Fruit fly (Drosophila melanogaster) whole organism, embryonic: Measurements from ENCODE around the gene CG7430.

Source experiments
- BEAF-32 ChIP-seq: fragments of 200-800 bp; sonication (Bioruptor generic); optimal IDR thresholded peaks from 3 replicates; lab custom pipeline; 2017; ENCODE audit warnings: missing biosample characterization, missing genetic modification characterization, mild to moderate bottlenecking, moderate library complexity, missing genetic modification reagents
- CG10543 ChIP-seq: fragments of 200-800 bp; sonication (Bioruptor generic); optimal IDR thresholded peaks from 3 replicates; lab custom pipeline; 2017; ENCODE audit warnings: missing biosample characterization, mild to moderate bottlenecking, missing genetic modification characterization, moderate library complexity
- CG12236 ChIP-seq: fragments of 200-800 bp; sonication (Bioruptor generic); optimal IDR thresholded peaks from 2 replicates; lab custom pipeline; 2016; ENCODE audit warnings: missing biosample characterization, missing genetic modification characterization
- CG12391 ChIP-seq: fragments of 200-800 bp; sonication (Bioruptor generic); optimal IDR thresholded peaks from 3 replicates; lab custom pipeline; 2018; ENCODE audit warnings: missing biosample characterization, mild to moderate bottlenecking, missing genetic modification characterization, moderate library complexity
- CG12659 ChIP-seq: fragments of 200-800 bp; sonication (Bioruptor generic); optimal IDR thresholded peaks from 3 replicates; lab custom pipeline; 2017; ENCODE audit warnings: mild to moderate bottlenecking, missing biosample characterization, missing genetic modification reagents, missing genetic modification characterization
- CG13287 ChIP-seq: fragments of 200-800 bp; sonication (Bioruptor generic); IDR thresholded peaks from 2 replicates; pipeline ENCODE4 v1.3.6; 2022; ENCODE audit warnings: missing biosample characterization, missing genetic modification characterization; ENCODE audit not compliant: partially characterized antibody
- CG14710 ChIP-seq: fragments of 200-800 bp; sonication (Bioruptor generic); optimal IDR thresholded peaks from 3 replicates; lab custom pipeline; 2019; ENCODE audit warnings: missing biosample characterization, mild to moderate bottlenecking, missing genetic modification characterization, moderate library complexity
- CG15269 ChIP-seq: fragments of 200-800 bp; sonication (Bioruptor generic); optimal IDR thresholded peaks from 2 replicates; lab custom pipeline; 2018; ENCODE audit warnings: missing biosample characterization, mild to moderate bottlenecking, missing genetic modification characterization, moderate library complexity
- CG15514 ChIP-seq: fragments of 200-800 bp; sonication (Bioruptor generic); optimal IDR thresholded peaks from 3 replicates; lab custom pipeline; 2017; ENCODE audit warnings: missing biosample characterization, missing genetic modification characterization, mild to moderate bottlenecking, moderate library complexity, missing genetic modification reagents
- CG17829 ChIP-seq: fragments of 200-800 bp; optimal IDR thresholded peaks from 2 replicates; lab custom pipeline; 2019; ENCODE audit warnings: missing biosample characterization, mild to moderate bottlenecking, missing genetic modification characterization, moderate library complexity
- CG2116 ChIP-seq: fragments of 200-800 bp; sonication (Bioruptor generic); optimal IDR thresholded peaks from 3 replicates; lab custom pipeline; 2018; ENCODE audit warnings: missing biosample characterization, mild to moderate bottlenecking, missing genetic modification characterization
- CG2712 ChIP-seq: fragments of 200-800 bp; optimal IDR thresholded peaks from 3 replicates; lab custom pipeline; 2019; ENCODE audit warnings: missing biosample characterization, mild to moderate bottlenecking, missing genetic modification characterization, moderate library complexity
- CG31388 ChIP-seq: fragments of 200-800 bp; sonication (Bioruptor generic); optimal IDR thresholded peaks from 2 replicates; lab custom pipeline; 2016; ENCODE audit warnings: missing biosample characterization, missing genetic modification characterization
- CG3163 ChIP-seq: fragments of 200-800 bp; sonication (Bioruptor generic); optimal IDR thresholded peaks from 3 replicates; lab custom pipeline; 2016; ENCODE audit warnings: missing biosample characterization, missing genetic modification characterization
- CG34422 ChIP-seq: fragments of 200-800 bp; sonication (Bioruptor generic); IDR thresholded peaks from 3 replicates; pipeline ENCODE4 v1.3.6; 2022; ENCODE audit warnings: missing biosample characterization, missing genetic modification characterization
- CG3847 ChIP-seq: fragments of 200-800 bp; sonication (Bioruptor generic); IDR thresholded peaks from 2 replicates; pipeline ENCODE4 v1.3.6; 2022; ENCODE audit warnings: missing biosample characterization, missing genetic modification characterization
- CG3995 ChIP-seq: fragments of 200-800 bp; sonication (Bioruptor generic); optimal IDR thresholded peaks from 3 replicates; lab custom pipeline; 2016; ENCODE audit warnings: missing biosample characterization, missing genetic modification characterization
- CG4617 ChIP-seq: fragments of 200-800 bp; sonication (Bioruptor generic); optimal IDR thresholded peaks from 3 replicates; lab custom pipeline; 2016; ENCODE audit warnings: missing biosample characterization, missing genetic modification characterization, borderline replicate concordance
- CG8290 ChIP-seq, 3 experiments: fragments of 200-800 bp; sonication (Bioruptor generic); optimal IDR thresholded peaks; 2 replicates each; lab custom pipeline; 2016 to 2019; ENCODE audit warnings: missing biosample characterization in 3 of 3, missing genetic modification characterization in 3 of 3, mild to moderate bottlenecking in 2 of 3, moderate library complexity in 1 of 3
- CG8765 ChIP-seq: fragments of 200-800 bp; sonication (Bioruptor generic); IDR thresholded peaks from 2 replicates; pipeline ENCODE4 v1.3.6; 2022; ENCODE audit warnings: missing biosample characterization, missing genetic modification characterization
- E2f2 ChIP-seq: fragments of 200-800 bp; sonication (Bioruptor generic); IDR thresholded peaks from 2 replicates; pipeline ENCODE4 v1.3.6; 2022; ENCODE audit warnings: missing biosample characterization, missing genetic modification characterization
- HmgZ ChIP-seq: fragments of 200-800 bp; sonication (Bioruptor generic); optimal IDR thresholded peaks from 2 replicates; lab custom pipeline; 2018; ENCODE audit warnings: missing biosample characterization, mild to moderate bottlenecking, missing genetic modification characterization
- MBD-R2 ChIP-seq: fragments of 200-800 bp; sonication (Bioruptor generic); IDR thresholded peaks from 2 replicates; pipeline ENCODE4 v1.3.6; 2022; ENCODE audit warnings: missing biosample characterization, missing genetic modification characterization
- MESR4 ChIP-seq: fragments of 200-800 bp; sonication (Bioruptor generic); optimal IDR thresholded peaks from 2 replicates; lab custom pipeline; 2018; ENCODE audit warnings: missing biosample characterization, mild to moderate bottlenecking, missing genetic modification characterization, moderate library complexity
- Meics ChIP-seq: fragments of 200-800 bp; sonication (Bioruptor generic); optimal IDR thresholded peaks from 2 replicates; lab custom pipeline; 2017; ENCODE audit warnings: missing biosample characterization, mild to moderate bottlenecking, missing genetic modification characterization
- Myb ChIP-seq: fragments of 200-800 bp; sonication (Bioruptor generic); optimal IDR thresholded peaks from 2 replicates; lab custom pipeline; 2016; ENCODE audit warnings: missing biosample characterization, missing genetic modification characterization
- PHDP ChIP-seq: fragments of 200-800 bp; sonication (Bioruptor generic); optimal IDR thresholded peaks from 3 replicates; lab custom pipeline; 2018; ENCODE audit warnings: missing biosample characterization, mild to moderate bottlenecking, missing genetic modification characterization, moderate library complexity
- Rfx ChIP-seq: fragments of 200-800 bp; sonication (Bioruptor generic); IDR thresholded peaks from 2 replicates; pipeline ENCODE4 v1.3.6; 2022; ENCODE audit warnings: missing biosample characterization, missing genetic modification characterization
- Sry-β ChIP-seq: fragments of 200-800 bp; sonication (Bioruptor generic); optimal IDR thresholded peaks from 2 replicates; lab custom pipeline; 2018; ENCODE audit warnings: missing biosample characterization, mild to moderate bottlenecking, missing genetic modification characterization, moderate library complexity
- Taf1 ChIP-seq: fragments of 200-800 bp; sonication (Bioruptor generic); IDR thresholded peaks from 2 replicates; pipeline ENCODE4 v1.3.6; 2022; ENCODE audit warnings: missing biosample characterization, missing genetic modification characterization
- Usf ChIP-seq: fragments of 200-800 bp; sonication (Bioruptor generic); optimal IDR thresholded peaks from 2 replicates; lab custom pipeline; 2017; ENCODE audit warnings: missing genotype, missing biosample characterization, missing genetic modification characterization
- Xrp1 ChIP-seq: fragments of 200-800 bp; sonication (Bioruptor generic); IDR thresholded peaks from 2 replicates; pipeline ENCODE4 v1.3.6; 2022; ENCODE audit warnings: missing biosample characterization, missing genetic modification characterization
- YL-1 ChIP-seq: fragments of 200-800 bp; sonication (Bioruptor generic); optimal IDR thresholded peaks from 3 replicates; lab custom pipeline; 2017; ENCODE audit warnings: missing biosample characterization, mild to moderate bottlenecking, missing genetic modification characterization
- crp ChIP-seq, 2 experiments: fragments of 200-800 bp; sonication (Bioruptor generic); optimal IDR thresholded peaks; 2 replicates in 1 of 2; 3 replicates in 1 of 2; lab custom pipeline; 2017; ENCODE audit warnings: missing biosample characterization in 2 of 2, missing genetic modification characterization in 2 of 2, mild to moderate bottlenecking in 1 of 2, moderate library complexity in 1 of 2
- grau ChIP-seq: fragments of 200-800 bp; optimal IDR thresholded peaks from 3 replicates; lab custom pipeline; 2019; ENCODE audit warnings: missing biosample characterization, mild to moderate bottlenecking, missing genetic modification characterization, moderate library complexity
- kah ChIP-seq: fragments of 200-800 bp; sonication (Bioruptor generic); optimal IDR thresholded peaks from 2 replicates; lab custom pipeline; 2018; ENCODE audit warnings: missing biosample characterization, mild to moderate bottlenecking, missing genetic modification characterization
- nmo ChIP-seq: fragments of 200-800 bp; sonication (Bioruptor generic); optimal IDR thresholded peaks from 2 replicates; lab custom pipeline; 2018; ENCODE audit warnings: missing biosample characterization, mild to moderate bottlenecking, missing genetic modification characterization, moderate library complexity
- phol ChIP-seq: fragments of 200-800 bp; sonication (Bioruptor generic); optimal IDR thresholded peaks from 3 replicates; lab custom pipeline; 2018; ENCODE audit warnings: missing biosample characterization, mild to moderate bottlenecking, missing genetic modification characterization, moderate library complexity
- pzg ChIP-seq: fragments of 200-800 bp; sonication (Bioruptor generic); optimal IDR thresholded peaks from 3 replicates; lab custom pipeline; 2018; ENCODE audit warnings: missing biosample characterization, mild to moderate bottlenecking, missing genetic modification characterization, moderate library complexity
- row ChIP-seq: fragments of 200-800 bp; sonication (Bioruptor generic); IDR thresholded peaks from 3 replicates; pipeline ENCODE4 v1.3.6; 2022; ENCODE audit warnings: missing biosample characterization, missing genetic modification characterization
- stwl ChIP-seq: fragments of 200-800 bp; sonication (Bioruptor generic); optimal IDR thresholded peaks from 3 replicates; lab custom pipeline; 2018; ENCODE audit warnings: missing biosample characterization, mild to moderate bottlenecking, missing genetic modification characterization, moderate library complexity
- trem ChIP-seq: fragments of 200-800 bp; optimal IDR thresholded peaks from 3 replicates; lab custom pipeline; 2019; ENCODE audit warnings: missing biosample characterization, mild to moderate bottlenecking, missing genetic modification characterization, moderate library complexity
- tx ChIP-seq: fragments of 200-800 bp; sonication (Bioruptor generic); optimal IDR thresholded peaks from 2 replicates; lab custom pipeline; 2016; ENCODE audit warnings: missing biosample characterization, missing genetic modification characterization

Gene CG7430

DNA sequence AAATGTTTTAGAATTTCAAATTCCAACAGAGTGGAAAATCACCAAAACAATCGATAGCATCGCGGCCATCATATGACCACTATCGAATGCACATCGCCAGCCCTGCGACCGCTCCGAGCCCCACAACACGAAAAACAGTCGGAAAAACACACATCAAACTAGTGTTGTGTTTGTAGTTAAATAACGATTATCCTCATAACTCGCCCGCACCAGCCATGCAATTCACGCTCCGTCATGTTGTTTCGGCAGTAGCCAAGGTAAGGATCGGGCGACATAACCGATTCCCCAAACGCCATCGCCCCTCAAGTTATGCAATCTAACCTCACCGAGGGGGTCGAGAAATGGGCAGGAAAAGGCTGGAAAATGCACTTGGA, 253 bp downstream of the CG7430 start (continued):
- no peak for TF ChIP-seq CG3163 (GFP tag; lab: Kevin White, UChicago)
- no peak for TF ChIP-seq CG8290 (GFP tag; optimal IDR thresholded peaks at IDR 0.05; lab: Kevin White, UChicago)
- TF ChIP-seq CG8290 (tag; optimal IDR thresholded peaks at IDR 0.05; lab: Kevin White, UChicago), result peak in 1 of 2 experiments; percentile 64
- no peak for TF ChIP-seq Usf
- TF ChIP-seq, all 482 proteins: peak for 77

dm6 chr3L:17849517-17849916, 2.8 kb downstream of the CG7430 start, which contains the start of gene TrpRS-m:
TSS of gene TrpRS-m (plus strand) at chr3L:17849727.
- TF ChIP-seq Xrp1 (GFP tag; lab: Robert Waterston, UW) (peak; percentile 21; the same call in 1 of the 2 replicates), Myb (GFP tag; lab: Kevin White, UChicago) (peak; percentile 30), PHDP (tag; lab: Kevin White, UChicago) (peak; percentile 1), Meics (GFP tag; lab: Kevin White, UChicago) (no peak), CG15514 (GFP tag; lab: Kevin White, UChicago) (peak; percentile 33), Sry-β (GFP tag; lab: Kevin White, UChicago) (peak; percentile 92), row (peak; percentile 84), CG3847 (GFP tag; lab: Robert Waterston, UW) (0 out of 2 replicates have a peak, but pooled peaks have one; percentile 13), CG3995 (GFP tag; lab: Kevin White, UChicago) (peak; percentile 29), MBD-R2 (GFP tag; lab: Robert Waterston, UW) (peak; percentile 90), pzg (GFP tag; lab: Kevin White, UChicago) (peak; percentile 33), kah (peak; percentile 8), CG2712 (tag; lab: Kevin White, UChicago) (peak; percentile 28), CG8765 (GFP tag; lab: Robert Waterston, UW) (no peak), HmgZ (tag; lab: Kevin White, UChicago) (peak; percentile 1), CG12391 (tag; lab: Kevin White, UChicago) (peak; percentile 23), phol (tag; lab: Kevin White, UChicago) (peak; percentile 23), BEAF-32 (GFP tag; lab: Kevin White, UChicago) (peak; percentile 3), MESR4 (GFP tag; lab: Kevin White, UChicago) (peak; percentile 19), CG2116 (GFP tag; lab: Kevin White, UChicago) (peak; percentile 14), CG4617 (GFP tag; lab: Kevin White, UChicago) (peak; percentile 1), CG10543 (no peak), CG13287 (no peak; the same call in 1 of the 2 replicates), CG17829 (tag; lab: Kevin White, UChicago) (peak; percentile 16), Rfx (GFP tag; lab: Robert Waterston, UW) (no peak), grau (tag; lab: Kevin White, UChicago) (peak; percentile 30), stwl (peak; percentile 56), YL-1 (GFP tag; lab: Kevin White, UChicago) (peak; percentile 60), CG34422 (GFP tag; lab: Robert Waterston, UW) (peak; percentile 77; the same call in 1 of the 3 replicates), CG31388 (GFP tag; lab: Kevin White, UChicago) (no peak), CG12236 (GFP tag; lab: Kevin White, UChicago) (no peak), crp (GFP tag; optimal IDR thresholded peaks at IDR 0.05; lab: Kevin White, UChicago) (peak; percentile 18 to 85), E2f2 (peak; percentile 25; the same call in 1 of the 2 replicates), nmo (GFP tag; lab: Kevin White, UChicago) (peak; percentile 4), CG15269 (tag; lab: Kevin White, UChicago) (peak; percentile 6), trem (tag; lab: Kevin White, UChicago) (peak; percentile 7), tx (GFP tag; lab: Kevin White, UChicago) (no peak), CG12659 (peak; percentile 5), CG14710 (tag; lab: Kevin White, UChicago) (peak; percentile 4), Taf1 (GFP tag; lab: Robert Waterston, UW) (no peak)
